Fruit fly (Drosophila melanogaster) whole organism, embryonic: Measurements from ENCODE around the gene CG11986.

Experiments
- Antp ChIP-seq: fragments of 200-800 bp; sonication (Bioruptor generic); optimal IDR thresholded peaks from 3 replicates; lab custom pipeline; 2016; ENCODE audit warnings: missing biosample characterization, missing genetic modification characterization
- Atf3 ChIP-seq: fragments of 200-800 bp; sonication (Bioruptor generic); optimal IDR thresholded peaks from 3 replicates; lab custom pipeline; 2016; ENCODE audit warnings: missing biosample characterization, missing genetic modification characterization
- Bgb ChIP-seq: fragments of 200-800 bp; sonication (Bioruptor generic); IDR thresholded peaks from 2 replicates; pipeline ENCODE4 v1.3.6; 2022; ENCODE audit warnings: missing biosample characterization, missing genetic modification characterization; ENCODE audit not compliant: partially characterized antibody
- Blimp-1 ChIP-seq: fragments of 200-800 bp; sonication (Bioruptor generic); optimal IDR thresholded peaks from 3 replicates; lab custom pipeline; 2018; ENCODE audit warnings: missing biosample characterization, missing genetic modification characterization, mild to moderate bottlenecking, moderate library complexity, missing genetic modification reagents
- Bteb2 ChIP-seq: fragments of 200-800 bp; sonication (Bioruptor generic); optimal IDR thresholded peaks from 2 replicates; lab custom pipeline; 2016; ENCODE audit warnings: missing biosample characterization, missing genetic modification characterization
- CG10274 ChIP-seq: fragments of 200-800 bp; sonication (Bioruptor generic); optimal IDR thresholded peaks from 3 replicates; lab custom pipeline; 2017; ENCODE audit warnings: missing biosample characterization, mild to moderate bottlenecking, missing genetic modification characterization
- CG10979 ChIP-seq: fragments of 200-800 bp; sonication (Bioruptor generic); optimal IDR thresholded peaks from 2 replicates; lab custom pipeline; 2018; ENCODE audit warnings: missing biosample characterization, mild to moderate bottlenecking, missing genetic modification characterization, moderate library complexity
- CG13296 ChIP-seq: fragments of 200-800 bp; sonication (Bioruptor generic); optimal IDR thresholded peaks from 3 replicates; lab custom pipeline; 2018; ENCODE audit warnings: missing biosample characterization, mild to moderate bottlenecking, missing genetic modification characterization
- CG1602 ChIP-seq: fragments of 200-800 bp; sonication (Bioruptor generic); optimal IDR thresholded peaks from 3 replicates; lab custom pipeline; 2016; ENCODE audit warnings: missing biosample characterization, missing genetic modification characterization
- CG16779 ChIP-seq: fragments of 200-800 bp; sonication (Bioruptor generic); IDR thresholded peaks from 2 replicates; pipeline ENCODE4 v1.3.6; 2022; ENCODE audit warnings: missing biosample characterization, missing genetic modification characterization
- CG16813 ChIP-seq: fragments of 200-800 bp; sonication (Bioruptor generic); IDR thresholded peaks from 3 replicates; pipeline ENCODE4 v1.3.6; 2022; ENCODE audit warnings: missing biosample characterization, missing genetic modification characterization; ENCODE audit not compliant: partially characterized antibody
- CG17359 ChIP-seq: fragments of 200-800 bp; sonication (Bioruptor generic); optimal IDR thresholded peaks from 3 replicates; lab custom pipeline; 2018; ENCODE audit warnings: missing biosample characterization, mild to moderate bottlenecking, missing genetic modification characterization, moderate library complexity
- CG17361 ChIP-seq: fragments of 200-800 bp; sonication (Bioruptor generic); IDR thresholded peaks from 3 replicates; pipeline ENCODE4 v1.3.6; 2022; ENCODE audit warnings: missing biosample characterization, missing genetic modification characterization
- CG17912 ChIP-seq: fragments of 200-800 bp; sonication (Bioruptor generic); optimal IDR thresholded peaks from 2 replicates; lab custom pipeline; 2018; ENCODE audit warnings: missing biosample characterization, mild to moderate bottlenecking, missing genetic modification characterization
- CG2199 ChIP-seq: fragments of 200-800 bp; sonication (Bioruptor generic); IDR thresholded peaks from 3 replicates; pipeline ENCODE4 v1.3.6; 2022; ENCODE audit warnings: missing biosample characterization, missing genetic modification characterization
- CG32767 ChIP-seq: fragments of 200-800 bp; sonication (Bioruptor generic); IDR thresholded peaks from 2 replicates; pipeline ENCODE4 v1.3.6; 2022; ENCODE audit warnings: missing biosample characterization, missing genetic modification characterization
- CG6175 ChIP-seq: fragments of 200-800 bp; sonication (Bioruptor generic); IDR thresholded peaks from 3 replicates; pipeline ENCODE4 v1.3.6; 2022; ENCODE audit warnings: missing biosample characterization, missing genetic modification characterization
- CG7928 ChIP-seq: fragments of 200-800 bp; sonication (Bioruptor generic); optimal IDR thresholded peaks from 2 replicates; lab custom pipeline; 2017; ENCODE audit warnings: missing biosample characterization, mild to moderate bottlenecking, missing genetic modification characterization
- CoRest ChIP-seq: fragments of 200-800 bp; sonication (Bioruptor generic); optimal IDR thresholded peaks from 3 replicates; lab custom pipeline; 2018; ENCODE audit warnings: missing biosample characterization, mild to moderate bottlenecking, missing genetic modification characterization, moderate library complexity
- D19B ChIP-seq: fragments of 200-800 bp; sonication (Bioruptor generic); optimal IDR thresholded peaks from 2 replicates; lab custom pipeline; 2017; ENCODE audit warnings: missing biosample characterization, mild to moderate bottlenecking, missing genetic modification characterization
- Dip2 ChIP-seq: fragments of 200-800 bp; sonication (Bioruptor generic); IDR thresholded peaks from 2 replicates; pipeline ENCODE4 v1.3.6; 2022; ENCODE audit warnings: missing biosample characterization, missing genetic modification characterization
- Doc3 ChIP-seq: fragments of 200-800 bp; sonication (Bioruptor generic); IDR thresholded peaks from 3 replicates; pipeline ENCODE4 v1.3.6; 2022; ENCODE audit warnings: missing biosample characterization, missing genetic modification characterization; ENCODE audit not compliant: partially characterized antibody
- Eip74EF ChIP-seq, 2 experiments: fragments of 200-800 bp in 1 of 2; fragments of >200 bp in 1 of 2; sonication (Bioruptor generic) in 1 of 2; optimal IDR thresholded peaks; 2 replicates each; lab custom pipeline; 2017 to 2019; ENCODE audit warnings: missing biosample characterization in 2 of 2, missing genetic modification characterization in 2 of 2, mild to moderate bottlenecking in 1 of 2, moderate library complexity in 1 of 2
- Fer3 ChIP-seq: fragments of 200-800 bp; sonication (Bioruptor generic); optimal IDR thresholded peaks from 2 replicates; lab custom pipeline; 2018; ENCODE audit warnings: missing biosample characterization, mild to moderate bottlenecking, missing genetic modification characterization, moderate library complexity
- GATAe ChIP-seq: fragments of 200-800 bp; sonication (Bioruptor generic); conservative IDR thresholded peaks from 2 replicates; pipeline ENCODE4 v1.3.6; 2022; ENCODE audit warnings: missing biosample characterization, missing genetic modification characterization
- H15 ChIP-seq: fragments of 200-800 bp; sonication (Bioruptor generic); IDR thresholded peaks from 3 replicates; pipeline ENCODE4 v1.3.6; 2022; ENCODE audit warnings: missing biosample characterization, missing genetic modification characterization
- Hey ChIP-seq: fragments of 200-800 bp; sonication (Bioruptor generic); optimal IDR thresholded peaks from 3 replicates; lab custom pipeline; 2018; ENCODE audit warnings: missing biosample characterization, mild to moderate bottlenecking, missing genetic modification characterization
- NFAT ChIP-seq: fragments of 200-800 bp; sonication (Bioruptor generic); IDR thresholded peaks from 2 replicates; pipeline ENCODE4 v1.3.6; 2022; ENCODE audit warnings: missing biosample characterization, missing genetic modification characterization
- Opbp ChIP-seq: fragments of 200-800 bp; sonication (Bioruptor generic); IDR thresholded peaks from 3 replicates; pipeline ENCODE4 v1.3.6; 2022; ENCODE audit warnings: missing biosample characterization, missing genetic modification characterization; ENCODE audit not compliant: partially characterized antibody
- Ptx1 ChIP-seq: fragments of 200-800 bp; sonication (Bioruptor generic); IDR thresholded peaks from 2 replicates; pipeline ENCODE4 v1.3.6; 2022; ENCODE audit warnings: missing biosample characterization, missing genetic modification characterization
- Tbp ChIP-seq: fragments of >200 bp; optimal IDR thresholded peaks from 2 replicates; lab custom pipeline; 2018; ENCODE audit warnings: missing biosample characterization, missing genetic modification characterization
- abd-A ChIP-seq: fragments of 200-800 bp; sonication (Bioruptor generic); optimal IDR thresholded peaks from 3 replicates; lab custom pipeline; 2019; ENCODE audit warnings: missing biosample characterization, mild to moderate bottlenecking, missing genetic modification characterization, moderate library complexity
- aop ChIP-seq: fragments of 200-800 bp; sonication (Bioruptor generic); IDR thresholded peaks from 2 replicates; pipeline ENCODE4 v1.3.6; 2022; ENCODE audit warnings: missing biosample characterization, missing genetic modification characterization
- bab2 ChIP-seq: fragments of 200-800 bp; sonication (Bioruptor generic); optimal IDR thresholded peaks from 2 replicates; lab custom pipeline; 2016; ENCODE audit warnings: missing biosample characterization, missing genetic modification characterization
- chinmo ChIP-seq: fragments of 200-800 bp; sonication (Bioruptor generic); IDR thresholded peaks from 4 replicates; pipeline ENCODE4 v1.3.6; 2022; ENCODE audit warnings: missing biosample characterization, missing genetic modification characterization; ENCODE audit not compliant: partially characterized antibody
- croc ChIP-seq: fragments of 200-800 bp; sonication (Bioruptor generic); conservative IDR thresholded peaks from 3 replicates; pipeline ENCODE4 v1.3.6; 2022; ENCODE audit warnings: missing biosample characterization, missing genetic modification characterization
- esg ChIP-seq: fragments of 200-800 bp; sonication (Bioruptor generic); conservative IDR thresholded peaks from 2 replicates; pipeline ENCODE4 v1.3.6; 2022; ENCODE audit warnings: missing biosample characterization, missing genetic modification characterization
- eve ChIP-seq, 2 experiments: fragments of >200 bp; optimal IDR thresholded peaks; 2 replicates each; lab custom pipeline; 2017; ENCODE audit warnings: missing biosample characterization in 2 of 2, missing genetic modification characterization in 2 of 2
- fd102C ChIP-seq: fragments of 200-800 bp; sonication (Bioruptor generic); optimal IDR thresholded peaks from 2 replicates; lab custom pipeline; 2018; ENCODE audit warnings: missing biosample characterization, mild to moderate bottlenecking, missing genetic modification characterization, moderate library complexity
- fd96Cb ChIP-seq: fragments of 200-800 bp; sonication (Bioruptor generic); optimal IDR thresholded peaks from 2 replicates; lab custom pipeline; 2018; ENCODE audit warnings: missing biosample characterization, mild to moderate bottlenecking, missing genetic modification characterization, moderate library complexity
- hth ChIP-seq: fragments of >200 bp; optimal IDR thresholded peaks from 2 replicates; lab custom pipeline; 2017; ENCODE audit warnings: inconsistent platforms
- knrl ChIP-seq: fragments of 200-800 bp; sonication (Bioruptor generic); IDR thresholded peaks from 3 replicates; pipeline ENCODE4 v1.3.6; 2022; ENCODE audit warnings: missing biosample characterization, missing genetic modification characterization; ENCODE audit not compliant: partially characterized antibody
- nom ChIP-seq: fragments of 200-800 bp; sonication (Bioruptor generic); optimal IDR thresholded peaks from 2 replicates; lab custom pipeline; 2017; ENCODE audit warnings: missing biosample characterization, missing genetic modification characterization, mild to moderate bottlenecking, moderate library complexity, missing genetic modification reagents
- p53 ChIP-seq: fragments of 200-800 bp; sonication (Bioruptor generic); optimal IDR thresholded peaks from 2 replicates; lab custom pipeline; 2016; ENCODE audit warnings: missing biosample characterization, missing genetic modification characterization
- peb ChIP-seq: fragments of 200-800 bp; sonication (Bioruptor generic); IDR thresholded peaks from 2 replicates; pipeline ENCODE4 v1.3.6; 2022; ENCODE audit warnings: missing biosample characterization, missing genetic modification characterization
- pros ChIP-seq: fragments of 200-800 bp; sonication (Bioruptor generic); optimal IDR thresholded peaks from 3 replicates; lab custom pipeline; 2019; ENCODE audit warnings: missing biosample characterization, mild to moderate bottlenecking, missing genetic modification characterization, moderate library complexity
- sob ChIP-seq: fragments of 200-800 bp; sonication (Bioruptor generic); IDR thresholded peaks from 2 replicates; pipeline ENCODE4 v1.3.6; 2022; ENCODE audit warnings: missing biosample characterization, missing genetic modification characterization
- tup ChIP-seq: fragments of 200-800 bp; sonication (Bioruptor generic); optimal IDR thresholded peaks from 2 replicates; lab custom pipeline; 2016; ENCODE audit warnings: missing biosample characterization, mild to moderate bottlenecking, missing genetic modification characterization, moderate library complexity
- twi ChIP-seq: fragments of 200-800 bp; optimal IDR thresholded peaks from 2 replicates; lab custom pipeline; 2019; ENCODE audit warnings: missing biosample characterization, mild to moderate bottlenecking, missing genetic modification characterization, moderate library complexity
- vfl ChIP-seq: fragments of 200-800 bp; sonication (Bioruptor generic); optimal IDR thresholded peaks from 2 replicates; lab custom pipeline; 2016; ENCODE audit warnings: missing biosample characterization, missing genetic modification characterization

CG11986 gene

DNA sequence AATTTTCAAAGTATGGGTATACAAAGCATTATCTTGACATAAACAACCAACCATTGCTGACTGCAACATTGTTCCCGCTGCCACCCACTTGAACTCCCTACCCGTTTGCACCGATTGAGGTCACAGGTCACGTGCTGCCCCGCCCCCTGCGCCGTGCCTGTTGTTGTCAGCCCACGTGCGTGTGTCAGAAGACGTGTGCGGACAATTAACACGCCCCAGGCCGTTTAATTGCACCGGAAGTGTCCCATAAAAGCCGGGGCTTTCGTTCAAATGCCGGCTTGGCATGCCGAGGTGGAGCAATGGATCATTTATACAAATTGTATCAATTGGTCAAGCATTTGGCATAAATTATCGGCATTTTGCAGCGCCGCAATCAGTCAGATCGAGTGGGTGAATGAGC lies 11.8 kb downstream of the CG11986 start (continued):
- TF ChIP-seq eve (GFP tag; optimal IDR thresholded peaks at IDR 0.05; lab: Kevin White, UChicago) (no peak), abd-A (peak; percentile 73), CG1602 (GFP tag; lab: Kevin White, UChicago) (no peak), Blimp-1 (GFP tag; lab: Kevin White, UChicago) (no peak), CG32767 (GFP tag; lab: Robert Waterston, UW) (no peak), hth (lab: Kevin White, UChicago) (no peak), CG10979 (tag; lab: Kevin White, UChicago) (no peak), chinmo (GFP tag; lab: Robert Waterston, UW) (0 out of 4 replicates have a peak, but pooled peaks have one; percentile 29), CG17912 (GFP tag; lab: Kevin White, UChicago) (no peak), GATAe (GFP tag; lab: Robert Waterston, UW) (no peak), vfl (no peak), CG6175 (no peak), knrl (GFP tag; lab: Robert Waterston, UW) (no peak), CG7928 (GFP tag; lab: Kevin White, UChicago) (no peak), CG17359 (tag; lab: Kevin White, UChicago) (no peak), bab2 (no peak), Bteb2 (GFP tag; lab: Kevin White, UChicago) (no peak), H15 (GFP tag; lab: Robert Waterston, UW) (no peak), D19B (no peak), Tbp (GFP tag; lab: Kevin White, UChicago) (no peak), sob (no peak), NFAT (GFP tag; lab: Robert Waterston, UW) (no peak), nom (no peak), Antp (GFP tag; lab: Kevin White, UChicago) (no peak), croc (GFP tag; lab: Robert Waterston, UW) (no peak), twi (tag; lab: Kevin White, UChicago) (no peak), Atf3 (GFP tag; lab: Kevin White, UChicago) (no peak), fd96Cb (no peak), CG13296 (GFP tag; lab: Kevin White, UChicago) (no peak), fd102C (GFP tag; lab: Kevin White, UChicago) (no peak), CG16813 (GFP tag; lab: Robert Waterston, UW) (no peak), tup (no peak), Dip2 (GFP tag; lab: Robert Waterston, UW) (no peak), CG10274 (GFP tag; lab: Kevin White, UChicago) (no peak), CG2199 (no peak), p53 (no peak), Bgb (GFP tag; lab: Robert Waterston, UW) (no peak), pros (GFP tag; lab: Kevin White, UChicago) (peak; percentile 62), esg (GFP tag; lab: Robert Waterston, UW) (no peak), Eip74EF (GFP tag; optimal IDR thresholded peaks at IDR 0.05; lab: Kevin White, UChicago) (peak in 1 of 2 experiments; percentile 75), Ptx1 (GFP tag; lab: Robert Waterston, UW) (no peak), Fer3 (no peak), Doc3 (GFP tag; lab: Robert Waterston, UW) (no peak), CG16779 (GFP tag; lab: Robert Waterston, UW) (no peak), peb (no peak), Opbp (GFP tag; lab: Robert Waterston, UW) (no peak; the same call in 2 of the 3 replicates), CoRest (tag; lab: Kevin White, UChicago) (no peak), Hey (tag; lab: Kevin White, UChicago) (peak; percentile 98), CG17361 (no peak), aop (GFP tag; lab: Robert Waterston, UW) (peak; percentile 58; the same call in 1 of the 2 replicates)
